Fruit fly (Drosophila melanogaster): ENCODE measurements around the gene CG43779.

Gene CG43779

DNA sequence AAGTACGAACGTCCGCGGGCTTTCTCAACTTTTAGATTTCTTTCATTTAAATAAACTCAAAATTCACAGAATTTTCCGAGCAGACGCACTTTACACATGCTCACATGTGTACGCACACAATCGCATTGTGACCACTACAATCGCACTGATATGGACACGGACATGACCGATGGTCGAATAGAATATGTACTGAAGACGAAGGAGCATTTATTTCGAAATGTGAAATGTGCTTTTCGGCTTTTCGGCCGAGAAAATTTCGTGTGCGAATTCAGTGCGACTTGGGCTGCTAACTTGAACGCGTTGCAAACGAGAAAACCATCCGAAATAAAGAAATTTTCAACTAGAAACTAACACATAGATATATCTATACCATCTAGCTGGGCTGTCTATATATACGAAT lies 45.8 kb downstream of the CG43779 start, which contains the start of gene CG44085:
TSS of gene CG44085 (plus strand) at position 269 of the 400 bp plus-strand sequence.
- no peak for TF ChIP-seq pan (optimal IDR thresholded peaks at IDR 0.05)
- TF ChIP-seq lola (GFP tag; optimal IDR thresholded peaks at IDR 0.05), result no peak
- TF ChIP-seq dsf (GFP tag; optimal IDR thresholded peaks at IDR 0.05; ENCODE audit: borderline replicate concordance), result no peak
- TF ChIP-seq jim (GFP tag; optimal IDR thresholded peaks at IDR 0.05), result no peak
- no peak for TF ChIP-seq fru (GFP tag; optimal IDR thresholded peaks at IDR 0.05)
- no peak for TF ChIP-seq psq (GFP tag; optimal IDR thresholded peaks at IDR 0.05)
- no peak for TF ChIP-seq Dif (GFP tag; optimal IDR thresholded peaks at IDR 0.05; ENCODE audit: partially characterized antibody)
- no peak for TF ChIP-seq h (GFP tag; optimal IDR thresholded peaks at IDR 0.05)
- no peak for TF ChIP-seq rgr (GFP tag; optimal IDR thresholded peaks at IDR 0.05)

DNA sequence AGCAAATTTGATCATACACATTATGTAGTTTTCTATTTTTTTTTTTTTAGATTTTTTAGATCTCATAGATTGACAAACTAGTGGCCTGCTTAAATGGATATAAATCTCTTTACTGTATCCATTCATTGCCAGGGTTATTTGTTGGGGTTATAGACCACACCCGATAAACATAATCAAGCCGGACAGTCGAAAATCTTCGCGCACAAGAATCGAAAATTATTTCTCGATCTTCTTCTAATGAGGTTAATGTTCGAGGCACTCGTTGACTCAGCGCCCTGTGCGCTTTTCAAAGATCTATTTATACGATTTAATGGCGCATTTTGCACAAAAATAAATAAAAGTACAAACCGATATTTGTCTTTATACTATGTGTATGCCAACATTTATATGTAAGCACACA lies 46.9 kb downstream of the CG43779 start, which contains the start of gene CG31730:
TSS of gene CG31730 (minus strand) at position 101 of the 400 bp plus-strand sequence.
- TF ChIP-seq Vsx2 (GFP tag; optimal IDR thresholded peaks at IDR 0.05; ENCODE audit: partially characterized antibody), result no peak
- TF ChIP-seq rgr (GFP tag; optimal IDR thresholded peaks at IDR 0.05), result no peak
- no peak for TF ChIP-seq Myc (optimal IDR thresholded peaks at IDR 0.05)
- no peak for TF ChIP-seq usp (GFP tag; optimal IDR thresholded peaks at IDR 0.05)
- TF ChIP-seq dsf (GFP tag; optimal IDR thresholded peaks at IDR 0.05; ENCODE audit: borderline replicate concordance), result no peak
- TF ChIP-seq N (GFP tag; optimal IDR thresholded peaks at IDR 0.05), result no peak
- TF ChIP-seq OdsH (GFP tag; optimal IDR thresholded peaks at IDR 0.05), result no peak
- no peak for TF ChIP-seq Rel (GFP tag; optimal IDR thresholded peaks at IDR 0.05)
- TF ChIP-seq Rel (tag; optimal IDR thresholded peaks at IDR 0.05), result no peak
- no peak for TF ChIP-seq jim (GFP tag; optimal IDR thresholded peaks at IDR 0.05)
- TF ChIP-seq Mio (GFP tag; optimal IDR thresholded peaks at IDR 0.05), result no peak
- no peak for TF ChIP-seq CG9705 (GFP tag; optimal IDR thresholded peaks at IDR 0.05)
- TF ChIP-seq pan (optimal IDR thresholded peaks at IDR 0.05), result no peak
- TF ChIP-seq foxo (GFP tag; optimal IDR thresholded peaks at IDR 0.05), result no peak
- TF ChIP-seq GATAd (GFP tag; optimal IDR thresholded peaks at IDR 0.05), result no peak
- TF ChIP-seq Dfd (GFP tag; optimal IDR thresholded peaks at IDR 0.05), result no peak
- no peak for TF ChIP-seq CG32264 (GFP tag; optimal IDR thresholded peaks at IDR 0.05)
- TF ChIP-seq Abd-B (GFP tag; optimal IDR thresholded peaks at IDR 0.05), result no peak
- TF ChIP-seq lola (GFP tag; optimal IDR thresholded peaks at IDR 0.05), result no peak

DNA sequence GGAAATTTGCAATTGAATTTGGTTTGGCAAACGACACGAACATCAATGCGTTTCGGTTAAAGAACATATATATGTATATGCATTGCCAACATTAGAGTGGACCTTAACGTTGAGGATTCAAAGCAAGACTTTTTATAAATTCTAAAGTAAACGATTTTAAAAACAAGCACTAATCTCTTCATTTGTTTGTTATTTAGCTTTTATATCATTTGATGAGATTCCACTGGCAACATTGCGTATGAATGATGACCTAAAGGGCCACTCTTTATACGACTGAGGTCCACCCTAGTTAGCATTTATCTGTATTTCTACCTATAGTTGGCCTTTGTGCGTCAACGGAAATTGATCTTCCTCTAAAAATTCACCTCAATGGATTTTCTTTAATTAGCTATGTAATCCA lies 47.9 kb downstream of the CG43779 start:
- TF ChIP-seq Vsx2 (GFP tag; optimal IDR thresholded peaks at IDR 0.05; ENCODE audit: partially characterized antibody), result no peak
- no peak for TF ChIP-seq CrebA (GFP tag; optimal IDR thresholded peaks at IDR 0.05; ENCODE audit: borderline replicate concordance)
- no peak for TF ChIP-seq h (GFP tag; optimal IDR thresholded peaks at IDR 0.05)

DNA sequence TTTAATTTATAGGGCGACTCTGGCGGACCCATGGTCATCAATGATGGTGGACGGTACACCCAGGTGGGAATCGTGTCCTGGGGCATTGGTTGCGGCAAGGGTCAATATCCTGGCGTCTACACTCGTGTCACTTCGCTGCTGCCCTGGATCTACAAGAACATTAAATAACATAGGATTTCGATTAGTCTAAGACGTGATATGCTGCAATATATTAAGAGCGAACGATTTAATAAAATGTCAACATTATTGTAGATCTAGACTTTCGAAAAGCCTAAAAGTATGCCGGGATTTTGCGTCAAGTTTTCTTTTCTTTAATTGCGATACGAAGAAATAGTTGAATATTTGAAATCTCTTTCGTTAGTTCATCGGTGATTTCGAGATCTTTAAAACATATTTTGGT lies 49.4 kb downstream of the CG43779 start, which contains the start of gene Naa20B:
TSS of gene Naa20B (plus strand) at position 301 of the 400 bp plus-strand sequence.
- no peak for TF ChIP-seq CG32264 (GFP tag; optimal IDR thresholded peaks at IDR 0.05)
- TF ChIP-seq N (GFP tag; optimal IDR thresholded peaks at IDR 0.05), result no peak
- no peak for TF ChIP-seq Rel (GFP tag; optimal IDR thresholded peaks at IDR 0.05)
- no peak for TF ChIP-seq Rel (tag; optimal IDR thresholded peaks at IDR 0.05)
- no peak for TF ChIP-seq Hr78 (GFP tag; optimal IDR thresholded peaks at IDR 0.05)
- TF ChIP-seq sage (GFP tag; optimal IDR thresholded peaks at IDR 0.05), result no peak
- no peak for TF ChIP-seq CrebA (GFP tag; optimal IDR thresholded peaks at IDR 0.05; ENCODE audit: borderline replicate concordance)
- TF ChIP-seq lola (GFP tag; optimal IDR thresholded peaks at IDR 0.05), result no peak
- no peak for TF ChIP-seq Dif (GFP tag; optimal IDR thresholded peaks at IDR 0.05; ENCODE audit: partially characterized antibody)
- no peak for TF ChIP-seq jim (GFP tag; optimal IDR thresholded peaks at IDR 0.05)
- no peak for TF ChIP-seq rgr (GFP tag; optimal IDR thresholded peaks at IDR 0.05)
- no peak for TF ChIP-seq Vsx2 (GFP tag; optimal IDR thresholded peaks at IDR 0.05; ENCODE audit: partially characterized antibody)
- no peak for TF ChIP-seq foxo (GFP tag; optimal IDR thresholded peaks at IDR 0.05)
- TF ChIP-seq Abd-B (GFP tag; optimal IDR thresholded peaks at IDR 0.05), result no peak
- TF ChIP-seq sv (GFP tag; optimal IDR thresholded peaks at IDR 0.05), result no peak
- no peak for TF ChIP-seq Mio (GFP tag; optimal IDR thresholded peaks at IDR 0.05)
- no peak for TF ChIP-seq tai (GFP tag; optimal IDR thresholded peaks at IDR 0.05)
